Worm (Caenorhabditis elegans): ENCODE results near the gene ZK1127.3.
A peak's percentile ranks its signal among the peaks of the same experiment; 100 is the strongest.

Gene ZK1127.3

DNA sequence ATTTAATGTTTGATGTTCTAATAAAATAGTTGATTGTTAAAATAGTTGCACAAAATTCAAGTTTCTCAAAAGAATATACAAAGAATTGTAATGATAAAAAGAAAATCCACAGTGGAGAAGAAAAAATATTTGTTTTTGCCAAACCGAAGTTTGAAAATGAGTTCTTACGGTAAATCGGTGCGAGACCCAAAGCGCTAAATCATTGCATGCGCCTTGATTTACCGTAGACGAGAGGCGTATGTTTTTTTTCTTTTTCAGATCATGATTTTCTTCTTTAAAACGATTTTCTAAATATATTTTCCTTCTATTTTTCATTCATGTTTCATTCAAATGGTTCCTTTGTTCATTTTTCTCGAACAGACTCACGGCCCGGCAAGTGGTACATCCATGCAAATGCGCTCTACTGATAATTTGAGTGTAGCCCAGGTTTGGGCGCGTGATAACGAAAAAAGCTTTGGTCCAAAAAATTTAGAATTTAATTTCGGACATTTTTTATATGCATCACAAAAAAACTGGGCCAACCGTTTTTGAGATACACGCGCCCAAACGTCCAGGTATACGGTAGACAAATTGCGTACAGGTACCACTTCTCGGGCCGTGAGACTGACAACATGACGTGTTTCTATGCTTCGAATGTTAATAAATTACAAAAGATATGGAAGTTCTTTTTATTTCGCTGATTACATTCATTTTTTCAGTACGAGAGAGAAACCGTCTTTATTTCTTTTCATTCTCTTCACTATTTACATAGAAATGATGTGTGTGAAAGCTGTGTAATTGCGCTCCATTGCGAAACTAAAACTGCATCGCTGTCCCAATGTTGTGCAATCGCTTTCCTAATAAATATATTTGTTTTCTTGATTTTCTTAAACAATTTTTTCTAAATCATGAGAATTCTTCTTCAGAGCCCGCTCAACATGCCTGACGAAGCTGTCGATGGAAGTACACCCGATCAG, 29.9 kb upstream of the ZK1127.3 start, which contains the start of gene znf-598:
TSS of gene znf-598 (plus strand) at position 906 of the 956 bp plus-strand sequence.
- peak; percentile 16 for TF ChIP-seq nhr-23 (tag; optimal IDR thresholded peaks at IDR 0.05)
- TF ChIP-seq ceh-16 (tag; optimal IDR thresholded peaks at IDR 0.05), result no peak
- no peak for TF ChIP-seq hmg-11 (tag; optimal IDR thresholded peaks at IDR 0.05)
- TF ChIP-seq pqm-1 (tag; optimal IDR thresholded peaks at IDR 0.05), result peak; percentile 40
- TF ChIP-seq elt-2 (tag; optimal IDR thresholded peaks at IDR 0.05), result peak; percentile 72
- peak; percentile 64 for TF ChIP-seq snpc-4 (tag; optimal IDR thresholded peaks at IDR 0.05)
- peak; percentile 64 for TF ChIP-seq lin-15B (tag; optimal IDR thresholded peaks at IDR 0.05)
- TF ChIP-seq mml-1 (tag; optimal IDR thresholded peaks at IDR 0.05), result no peak
- TF ChIP-seq pha-4 (tag; optimal IDR thresholded peaks at IDR 0.05), result peak; percentile 84
- TF ChIP-seq nhr-77 (tag; optimal IDR thresholded peaks at IDR 0.05), result no peak

DNA sequence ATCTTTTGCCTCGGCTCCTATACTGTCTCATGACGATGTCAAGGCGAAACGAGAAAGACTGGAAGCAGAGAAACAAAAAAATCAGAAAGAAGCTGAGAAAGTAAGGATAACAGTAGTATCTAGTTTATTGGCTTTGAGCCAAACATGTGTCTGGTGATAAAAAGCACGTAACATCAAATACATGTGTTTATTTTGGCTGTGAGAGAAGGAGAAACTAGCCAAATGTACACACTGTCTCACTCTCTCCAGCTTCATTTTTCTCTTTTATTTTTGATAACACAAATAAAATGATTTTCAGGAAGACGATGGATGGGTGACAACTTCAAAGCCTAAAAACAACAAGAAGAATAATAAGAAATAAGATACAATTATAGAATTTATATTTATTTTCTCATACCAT, 25.6 kb upstream of the ZK1127.3 start:
- no peak for TF ChIP-seq ztf-11 (tag; optimal IDR thresholded peaks at IDR 0.05)
- TF ChIP-seq pha-4 (tag; optimal IDR thresholded peaks at IDR 0.05), result peak; percentile 68

DNA sequence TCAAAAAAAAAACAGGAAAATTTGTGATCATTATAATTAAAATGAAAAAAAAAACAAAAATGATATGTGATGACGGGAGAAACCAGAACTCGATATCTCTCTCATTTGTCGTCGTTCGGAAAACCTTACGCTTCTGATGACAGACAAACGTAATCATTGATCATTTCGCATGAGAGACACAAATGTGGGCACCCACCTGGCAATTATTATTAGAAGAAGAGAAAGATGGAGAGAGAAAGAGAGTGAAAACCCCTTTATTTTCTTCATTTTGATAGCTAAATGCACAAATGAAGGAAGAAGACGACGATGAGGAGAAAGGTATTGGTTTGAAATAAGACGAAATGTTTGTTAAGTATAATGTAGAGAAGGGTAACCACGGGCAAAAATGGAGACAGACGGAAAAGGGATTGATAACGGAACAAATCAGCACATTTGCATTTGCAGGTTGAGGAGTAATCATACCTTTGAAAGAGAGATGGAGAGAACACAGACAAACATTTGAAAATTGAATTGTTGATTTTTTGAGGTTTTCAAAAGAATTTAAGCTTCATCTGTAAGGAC, 23.9 kb upstream of the ZK1127.3 start:
- TF ChIP-seq R02D3.7 (tag; optimal IDR thresholded peaks at IDR 0.05), result no peak
- TF ChIP-seq lin-39 (tag; optimal IDR thresholded peaks at IDR 0.05), result no peak
- TF ChIP-seq nhr-23 (tag; optimal IDR thresholded peaks at IDR 0.05), result no peak
- peak; percentile 63 for TF ChIP-seq pqm-1 (tag; optimal IDR thresholded peaks at IDR 0.05)
- no peak for TF ChIP-seq nhr-77 (tag; optimal IDR thresholded peaks at IDR 0.05)
- TF ChIP-seq pha-4 (tag; optimal IDR thresholded peaks at IDR 0.05), result peak; percentile 47
- no peak for TF ChIP-seq zag-1 (tag; optimal IDR thresholded peaks at IDR 0.05)
- TF ChIP-seq unc-62 (GFP tag; optimal IDR thresholded peaks at IDR 0.05), result no peak
- TF ChIP-seq elt-1 (tag; optimal IDR thresholded peaks at IDR 0.05), result no peak
- no peak for TF ChIP-seq ceh-82 (tag; optimal IDR thresholded peaks at IDR 0.05)
- TF ChIP-seq elt-2 (tag; optimal IDR thresholded peaks at IDR 0.05), result peak; percentile 78

DNA sequence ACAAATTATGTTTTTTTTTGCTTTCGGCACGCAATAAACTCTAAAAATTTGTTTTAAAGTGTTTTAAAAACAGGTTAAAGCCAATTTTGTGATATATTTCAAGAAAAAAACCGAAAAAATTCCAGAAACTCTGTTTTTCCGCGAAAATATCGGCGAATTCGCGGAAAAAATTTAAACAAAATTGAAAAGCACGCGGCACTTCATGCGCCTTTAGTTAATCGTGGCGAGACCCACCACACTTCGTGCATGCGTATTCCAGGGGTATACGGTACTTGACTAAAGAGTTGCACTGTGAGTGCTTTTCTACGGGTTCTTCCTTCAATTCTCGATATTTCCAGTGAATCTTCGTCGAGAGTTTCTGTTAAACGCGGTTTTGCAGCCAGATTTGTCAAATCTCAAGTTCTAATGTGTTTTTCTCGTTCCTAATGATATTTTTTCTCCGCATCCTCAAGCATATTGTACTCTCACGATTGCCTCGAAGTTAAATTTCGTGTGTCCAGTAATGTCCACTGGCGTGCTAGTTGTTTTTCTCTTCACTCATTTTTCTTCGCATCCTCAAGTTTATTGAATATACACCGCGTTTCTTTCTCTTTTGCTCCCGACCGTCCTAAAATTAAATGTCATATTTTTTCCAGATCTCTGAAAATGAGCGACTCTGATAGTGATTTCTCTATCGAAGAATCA, 17.3 kb upstream of the ZK1127.3 start, which contains the start of gene cin-4:
TSS of gene cin-4 (plus strand) at position 634 of the 684 bp plus-strand sequence.
- TF ChIP-seq skn-1 (tag; optimal IDR thresholded peaks at IDR 0.05) (no peak), unc-39 (tag; optimal IDR thresholded peaks at IDR 0.05) (no peak), fos-1 (tag; optimal IDR thresholded peaks at IDR 0.05) (no peak)

DNA sequence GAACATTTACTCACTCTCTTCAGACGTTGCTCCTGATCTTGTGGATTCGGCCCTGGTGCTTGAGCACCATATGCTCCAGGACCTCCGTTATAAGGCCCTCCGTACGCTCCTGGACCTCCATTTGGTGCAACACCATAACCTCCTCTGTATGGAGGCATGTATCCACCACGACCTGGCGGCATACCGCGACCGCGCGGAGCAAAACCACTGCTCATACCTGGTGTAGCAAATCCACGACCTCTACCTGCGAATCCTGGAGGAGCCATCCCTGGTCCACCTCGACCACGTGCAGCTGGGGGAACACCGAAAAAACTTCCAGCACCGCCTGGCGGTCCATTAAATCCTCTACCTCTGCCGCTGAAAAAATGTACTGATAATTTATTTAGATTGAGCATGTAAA, 5.6 kb upstream of the ZK1127.3 start:
- no peak for TF ChIP-seq fos-1 (tag; optimal IDR thresholded peaks at IDR 0.05)
- TF ChIP-seq egl-27 (tag; optimal IDR thresholded peaks at IDR 0.05), result no peak
- no peak for TF ChIP-seq ZK546.5 (tag; optimal IDR thresholded peaks at IDR 0.05)
- no peak for TF ChIP-seq daf-12 (tag; optimal IDR thresholded peaks at IDR 0.05)
- no peak for TF ChIP-seq pha-4 (tag; optimal IDR thresholded peaks at IDR 0.05)
- no peak for TF ChIP-seq ceh-82 (tag; optimal IDR thresholded peaks at IDR 0.05)

DNA sequence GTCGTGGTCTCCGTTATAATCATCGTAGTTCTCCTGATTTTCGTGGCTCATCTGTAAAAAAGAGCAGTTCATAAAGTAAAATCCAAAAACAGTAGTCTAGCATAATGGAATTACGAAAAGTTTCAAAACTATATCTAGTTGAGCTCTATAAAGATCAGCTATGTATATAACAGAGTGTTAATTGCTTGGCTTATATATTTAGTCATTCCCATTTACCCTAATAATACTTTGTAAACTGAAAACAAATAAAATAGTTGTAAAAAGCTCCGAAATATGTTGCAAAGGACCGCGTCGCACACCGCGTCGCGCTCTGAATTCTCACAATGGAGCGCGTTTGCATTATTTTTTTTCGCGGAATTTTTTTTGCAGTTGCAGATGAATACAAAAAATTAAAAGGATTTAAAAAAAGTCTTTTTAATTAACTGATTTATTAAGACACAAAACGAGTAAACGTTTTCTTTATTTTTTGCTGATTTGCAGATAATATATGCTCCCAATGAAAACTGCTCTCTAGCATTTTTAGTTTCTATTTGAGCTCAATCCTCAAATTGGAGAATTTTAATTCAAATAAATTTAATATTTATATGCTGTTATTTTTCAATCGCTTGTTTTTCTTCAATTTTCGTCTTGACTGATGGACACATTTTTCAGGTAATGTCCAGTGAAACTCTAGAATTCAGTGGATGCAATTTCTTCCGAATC, 4.9 kb upstream of the ZK1127.3 start, which contains the start of the genes tcer-1 and ZK1127.5:
TSS of gene tcer-1 (minus strand) at position 51 of the 702 bp plus-strand sequence.
TSS of gene ZK1127.5 (plus strand) at position 652 of the 702 bp plus-strand sequence.
- no peak for TF ChIP-seq ceh-9 (tag; optimal IDR thresholded peaks at IDR 0.05)
- peak; percentile 70 for TF ChIP-seq hmg-11 (tag; optimal IDR thresholded peaks at IDR 0.05)
- no peak for TF ChIP-seq nhr-67 (tag; optimal IDR thresholded peaks at IDR 0.05)
- no peak for TF ChIP-seq nhr-76 (tag; optimal IDR thresholded peaks at IDR 0.05)
- TF ChIP-seq lsy-12 (tag; optimal IDR thresholded peaks at IDR 0.05), result no peak
- TF ChIP-seq mdl-1 (tag; optimal IDR thresholded peaks at IDR 0.05), result no peak
- TF ChIP-seq skn-1 (tag; optimal IDR thresholded peaks at IDR 0.05), result no peak
- TF ChIP-seq nfya-1 (tag; optimal IDR thresholded peaks at IDR 0.05; ENCODE audit: insufficient read depth), result peak; percentile 74
- no peak for TF ChIP-seq ceh-16 (tag; optimal IDR thresholded peaks at IDR 0.05)
- no peak for TF ChIP-seq nhr-28 (tag; optimal IDR thresholded peaks at IDR 0.05)
- no peak for TF ChIP-seq nhr-12 (tag; optimal IDR thresholded peaks at IDR 0.05)
- TF ChIP-seq R02D3.7 (tag; optimal IDR thresholded peaks at IDR 0.05), result no peak
- peak; percentile 39 for TF ChIP-seq nhr-23 (tag; optimal IDR thresholded peaks at IDR 0.05)
- TF ChIP-seq mml-1 (tag; optimal IDR thresholded peaks at IDR 0.05), result no peak
- TF ChIP-seq ama-1 (optimal IDR thresholded peaks at IDR 0.05), result no peak
- no peak for TF ChIP-seq fkh-10 (GFP tag; optimal IDR thresholded peaks at IDR 0.05)
- TF ChIP-seq aly-2 (tag; optimal IDR thresholded peaks at IDR 0.05), result no peak
- no peak for TF ChIP-seq ZK546.5 (tag; optimal IDR thresholded peaks at IDR 0.05)
- no peak for TF ChIP-seq eor-1 (tag; optimal IDR thresholded peaks at IDR 0.05)
- no peak for TF ChIP-seq nhr-11 (tag; optimal IDR thresholded peaks at IDR 0.05)
- no peak for TF ChIP-seq fos-1 (tag; optimal IDR thresholded peaks at IDR 0.05)
- no peak for TF ChIP-seq ceh-28 (tag; optimal IDR thresholded peaks at IDR 0.05)
- peak; percentile 83 for TF ChIP-seq pha-4 (tag; optimal IDR thresholded peaks at IDR 0.05)
- no peak for TF ChIP-seq tbx-2 (tag; optimal IDR thresholded peaks at IDR 0.05)
